Fruit fly (Drosophila melanogaster) S2 (cell line): ENCODE data around the gene ais.

ENCODE experiments used
- CG8478 ChIP-seq: fragments of >200 bp; optimal IDR thresholded peaks from 2 replicates; lab custom pipeline; 2018
- CTCF ChIP-seq, 2 experiments: fragments of >200 bp; optimal IDR thresholded peaks; 2 replicates each; lab custom pipeline; 2018

ais gene

DNA sequence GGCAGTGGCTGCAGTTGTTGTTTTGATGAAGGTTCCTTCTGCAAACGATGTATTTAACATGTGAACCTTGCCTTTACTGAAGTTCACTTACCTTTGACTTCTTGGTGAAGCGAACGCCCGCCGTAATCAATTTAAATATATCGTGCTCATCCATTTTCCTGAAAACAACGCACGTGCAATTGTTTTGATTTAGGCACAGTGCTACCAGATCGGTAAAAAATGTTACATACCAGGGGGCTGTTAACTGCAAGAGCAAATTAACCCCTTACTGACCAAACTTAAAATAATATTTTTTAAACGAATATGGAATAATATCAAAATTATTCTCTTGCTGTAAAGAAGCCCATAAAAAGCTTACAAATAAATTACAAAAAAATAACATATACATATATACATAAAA is at the start of gene ais:
TSS of gene ais (minus strand) at position 205 of the 400 bp plus-strand sequence.
- TF ChIP-seq CTCF (optimal IDR thresholded peaks at IDR 0.05; lab: Kevin White, UChicago) (no peak), CG8478 (lab: Kevin White, UChicago) (no peak)

DNA sequence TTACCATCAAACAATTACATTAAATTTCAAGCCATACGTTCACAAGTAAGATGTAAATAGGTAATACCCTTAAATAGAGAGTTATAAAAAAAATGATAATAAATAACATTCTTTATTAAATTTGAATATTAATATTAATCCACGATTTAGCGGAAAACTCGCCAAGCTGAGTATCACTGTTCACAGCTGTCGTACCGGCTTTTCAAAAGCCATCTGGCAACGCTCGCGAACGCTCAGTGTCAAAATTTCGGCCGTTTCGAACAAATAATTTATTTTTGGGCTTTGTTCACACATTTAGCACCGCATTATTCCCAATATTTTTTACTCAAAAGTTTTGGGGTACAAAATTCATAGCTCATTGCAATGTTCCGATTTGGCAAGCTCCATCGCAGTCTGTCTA is 45.0 kb upstream of the ais start, which contains the start of gene TrpRS-m:
TSS of gene TrpRS-m (plus strand) at position 211 of the 400 bp plus-strand sequence.
- TF ChIP-seq CG8478 (lab: Kevin White, UChicago) (no peak), CTCF (optimal IDR thresholded peaks at IDR 0.05; lab: Kevin White, UChicago) (no peak)

DNA sequence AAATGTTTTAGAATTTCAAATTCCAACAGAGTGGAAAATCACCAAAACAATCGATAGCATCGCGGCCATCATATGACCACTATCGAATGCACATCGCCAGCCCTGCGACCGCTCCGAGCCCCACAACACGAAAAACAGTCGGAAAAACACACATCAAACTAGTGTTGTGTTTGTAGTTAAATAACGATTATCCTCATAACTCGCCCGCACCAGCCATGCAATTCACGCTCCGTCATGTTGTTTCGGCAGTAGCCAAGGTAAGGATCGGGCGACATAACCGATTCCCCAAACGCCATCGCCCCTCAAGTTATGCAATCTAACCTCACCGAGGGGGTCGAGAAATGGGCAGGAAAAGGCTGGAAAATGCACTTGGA is 42.5 kb upstream of the ais start:
- TF ChIP-seq CTCF (optimal IDR thresholded peaks at IDR 0.05; lab: Kevin White, UChicago), result no peak
- no peak for TF ChIP-seq CG8478 (lab: Kevin White, UChicago)

DNA sequence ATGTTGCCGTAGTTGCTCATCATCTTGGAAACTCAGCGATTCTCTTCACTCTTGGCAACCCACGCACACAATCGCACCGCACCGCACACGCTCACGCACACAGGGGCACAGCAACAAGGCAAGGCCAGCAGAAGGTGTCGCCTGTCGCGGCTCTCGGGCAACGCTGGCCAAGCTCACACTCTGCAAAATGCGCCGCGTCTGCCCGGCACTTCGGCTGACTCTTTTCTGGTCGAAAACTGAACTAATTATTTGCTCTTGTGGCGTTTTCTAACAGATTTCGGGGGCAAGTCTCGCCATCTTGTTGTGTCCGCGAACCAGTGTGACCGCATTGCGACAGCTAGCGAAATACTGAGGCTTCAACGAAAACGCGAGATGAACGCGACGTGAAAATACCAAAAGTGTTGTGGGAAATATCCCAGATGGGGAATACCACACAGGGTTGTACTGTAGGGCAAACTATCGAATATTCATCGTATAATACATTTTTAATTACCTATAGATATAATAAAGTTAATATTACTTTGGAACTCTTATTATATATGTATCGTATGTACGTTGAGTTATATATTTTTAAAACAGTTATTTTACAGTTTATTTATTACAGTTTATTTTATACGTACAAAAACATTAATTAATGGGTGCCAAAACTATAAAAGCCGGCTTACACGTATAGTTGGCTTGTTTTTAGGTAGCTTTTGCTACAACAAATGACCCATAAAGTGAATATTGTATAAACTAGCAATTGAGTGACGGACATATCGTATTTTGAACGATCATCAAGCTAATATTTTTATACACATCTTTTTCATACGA is 41.9 kb upstream of the ais start, which contains the start of the genes MED19 and CG7430:
TSS of gene MED19 (minus strand) at position 333 of the 813 bp plus-strand sequence.
TSS of gene CG7430 (plus strand) at position 748 of the 813 bp plus-strand sequence.
- TF ChIP-seq CG8478 (lab: Kevin White, UChicago), result no peak
- peak; percentile 19 to 28 for TF ChIP-seq CTCF (optimal IDR thresholded peaks at IDR 0.05; lab: Kevin White, UChicago)

DNA sequence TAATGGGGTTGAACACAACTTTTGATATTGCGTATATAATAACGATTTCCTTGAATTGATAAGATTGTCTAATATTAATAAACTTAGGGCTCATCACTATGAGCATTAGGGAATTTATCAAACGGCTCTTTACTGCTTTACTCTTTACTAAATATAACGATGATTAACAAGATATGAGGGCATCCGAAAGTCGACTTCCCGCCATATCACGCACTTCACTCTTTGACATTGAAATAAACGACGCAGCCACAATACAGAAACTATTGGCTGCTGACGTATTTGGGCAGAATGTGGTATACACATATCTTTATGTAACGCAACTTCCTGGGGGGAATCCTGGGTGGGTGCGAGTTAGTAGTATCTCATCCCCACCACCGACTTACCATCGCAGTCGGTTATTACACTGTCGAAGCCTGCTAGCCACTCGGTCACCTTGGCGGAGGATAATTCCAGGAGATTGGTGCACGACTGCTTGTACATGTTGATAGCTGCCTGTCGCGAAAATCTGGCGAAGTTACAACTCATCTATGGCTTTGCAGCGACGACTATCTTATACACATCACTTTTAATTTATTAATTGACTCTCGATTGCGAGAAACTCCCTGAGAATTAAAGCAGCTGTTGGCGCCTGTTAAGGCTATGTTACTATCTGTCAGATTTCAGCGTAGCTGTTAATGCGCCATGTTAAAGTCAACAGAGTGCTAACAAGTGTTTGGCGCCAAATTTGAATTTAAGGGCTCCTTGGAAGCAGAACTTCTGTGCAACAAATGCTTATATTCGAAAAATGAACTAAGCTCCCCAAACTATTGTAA is 38.6 kb upstream of the ais start, which contains the start of gene CG5567:
TSS of gene CG5567 (minus strand) at position 653 of the 812 bp plus-strand sequence.
- TF ChIP-seq CTCF (optimal IDR thresholded peaks at IDR 0.05; lab: Kevin White, UChicago) (no peak), CG8478 (lab: Kevin White, UChicago) (no peak)

DNA sequence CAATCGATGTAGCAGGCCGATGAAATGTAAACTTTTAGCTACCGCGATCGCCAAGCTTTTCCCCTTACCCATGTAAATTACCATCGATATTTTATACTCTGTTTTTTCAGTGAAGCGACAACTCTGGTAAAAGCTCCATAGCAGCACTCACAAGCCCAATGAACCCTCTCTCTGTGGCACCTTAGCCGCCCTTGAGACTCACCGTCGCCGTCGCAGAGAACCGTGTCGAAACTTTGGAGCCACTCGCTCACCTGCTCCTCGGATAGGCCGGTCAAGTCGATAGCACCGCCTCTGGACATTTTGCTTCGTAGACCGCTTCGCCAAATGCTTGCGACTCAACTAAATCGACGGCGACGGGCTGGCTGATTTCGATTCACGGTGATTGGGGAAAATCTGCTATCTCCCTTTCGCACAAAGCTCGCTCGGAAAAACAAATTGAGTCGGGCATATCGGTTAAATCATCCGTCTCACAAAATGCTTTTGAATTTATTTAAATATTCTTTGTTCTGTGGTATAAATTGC is 36.6 kb upstream of the ais start, which contains the start of gene CG5577:
TSS of gene CG5577 (minus strand) at position 343 of the 522 bp plus-strand sequence.
- TF ChIP-seq CG8478 (lab: Kevin White, UChicago), result no peak
- no peak for TF ChIP-seq CTCF (optimal IDR thresholded peaks at IDR 0.05; lab: Kevin White, UChicago)

DNA sequence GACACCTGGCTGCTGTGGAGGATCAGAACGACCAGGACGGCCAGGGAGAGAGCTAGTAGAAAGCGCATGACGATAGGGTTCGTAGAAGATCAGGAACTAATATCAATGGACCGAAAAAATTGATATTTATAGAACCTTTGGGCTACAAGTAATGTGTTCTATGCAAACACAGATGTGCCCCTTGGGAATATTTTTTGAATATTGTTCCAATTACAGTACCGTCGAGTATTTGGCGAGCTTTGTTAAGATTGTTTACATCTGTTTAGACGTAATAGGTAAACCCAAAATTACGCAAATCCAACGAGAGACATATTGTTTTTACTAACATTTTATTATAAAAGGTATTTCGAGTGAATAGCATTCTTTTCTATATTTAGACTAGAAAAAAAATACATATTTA is 30.6 kb upstream of the ais start, which contains the start of gene CG32189:
TSS of gene CG32189 (minus strand) at position 101 of the 400 bp plus-strand sequence.
- TF ChIP-seq CTCF (optimal IDR thresholded peaks at IDR 0.05; lab: Kevin White, UChicago), result no peak
- TF ChIP-seq CG8478 (lab: Kevin White, UChicago), result no peak

DNA sequence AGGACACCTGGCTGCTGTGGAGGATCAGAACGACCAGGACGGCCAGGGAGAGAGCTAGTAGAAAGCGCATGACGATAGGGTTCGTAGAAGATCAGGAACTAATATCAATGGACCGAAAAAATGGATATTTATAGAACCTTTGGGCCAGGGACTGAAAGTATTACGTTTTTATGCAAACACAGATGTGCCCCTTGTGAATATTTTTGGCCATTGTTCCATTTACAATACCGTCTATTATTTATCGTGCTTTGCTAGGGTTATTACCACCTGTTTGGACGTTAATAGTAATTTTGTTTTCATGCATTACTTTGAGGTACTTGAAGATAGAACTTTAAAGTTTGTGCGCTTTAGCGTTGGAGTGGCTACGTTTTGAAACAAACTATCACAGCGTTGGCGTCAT is 29.0 kb upstream of the ais start, which contains the start of gene CG32188:
TSS of gene CG32188 (minus strand) at position 101 of the 400 bp plus-strand sequence.
- TF ChIP-seq CG8478 (lab: Kevin White, UChicago) (no peak), CTCF (optimal IDR thresholded peaks at IDR 0.05; lab: Kevin White, UChicago) (no peak)

DNA sequence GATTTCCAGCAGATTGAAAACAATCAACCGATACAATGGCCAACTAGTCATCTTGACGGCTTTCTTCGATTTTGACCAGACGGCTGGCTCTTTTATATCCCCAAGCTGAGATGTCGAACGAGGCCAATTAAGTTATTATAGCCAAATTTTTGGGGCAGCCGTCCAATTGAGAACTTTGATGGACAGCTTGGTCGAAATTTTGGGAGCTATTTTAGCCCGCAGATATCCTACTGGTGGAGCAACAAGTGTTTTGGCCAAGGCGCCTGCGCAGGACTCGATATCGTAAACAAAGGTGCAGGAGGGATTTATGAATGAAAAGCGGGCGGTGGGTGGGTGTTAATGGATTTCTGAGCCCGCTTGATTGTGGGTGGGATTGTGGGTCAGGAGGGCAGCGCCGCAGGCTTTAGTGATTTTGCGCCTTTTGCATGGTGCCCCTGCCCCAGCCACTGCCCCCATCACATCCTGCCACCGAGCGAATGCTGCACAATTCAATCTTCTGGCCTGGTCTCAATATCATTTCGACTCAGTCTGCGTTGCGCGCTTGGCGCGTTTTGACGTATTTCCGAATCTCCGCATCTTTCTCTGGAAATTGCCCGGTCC is 18.4 kb upstream of the ais start, which contains the start of the genes Ir75c and Grd:
TSS of gene Ir75c (minus strand) at position 51 of the 600 bp plus-strand sequence.
TSS of gene Grd (plus strand) at position 550 of the 600 bp plus-strand sequence.
- TF ChIP-seq CG8478 (lab: Kevin White, UChicago) (no peak), CTCF (optimal IDR thresholded peaks at IDR 0.05; lab: Kevin White, UChicago) (no peak)

DNA sequence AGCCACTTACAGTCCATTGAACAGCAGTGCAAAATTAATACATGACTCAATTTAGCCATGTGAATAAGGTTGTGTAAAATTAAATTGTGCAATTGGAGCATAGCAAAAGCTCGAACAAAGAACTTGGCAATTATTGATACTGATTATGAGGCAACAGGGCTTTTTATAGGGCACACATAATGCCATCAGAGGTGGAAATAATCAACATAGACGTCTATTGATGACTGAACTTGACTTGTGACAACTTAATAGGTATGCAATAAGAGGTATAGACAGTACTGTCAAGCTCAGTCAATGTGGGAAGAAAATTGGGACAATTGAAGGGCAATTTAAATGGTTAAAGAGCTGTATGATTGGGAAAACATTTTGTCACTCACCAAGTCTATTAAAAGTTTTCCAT is 15.6 kb upstream of the ais start, which contains the start of gene Ir75b:
TSS of gene Ir75b (minus strand) at position 101 of the 400 bp plus-strand sequence.
- TF ChIP-seq CG8478 (lab: Kevin White, UChicago), result no peak
- no peak for TF ChIP-seq CTCF (optimal IDR thresholded peaks at IDR 0.05; lab: Kevin White, UChicago)

DNA sequence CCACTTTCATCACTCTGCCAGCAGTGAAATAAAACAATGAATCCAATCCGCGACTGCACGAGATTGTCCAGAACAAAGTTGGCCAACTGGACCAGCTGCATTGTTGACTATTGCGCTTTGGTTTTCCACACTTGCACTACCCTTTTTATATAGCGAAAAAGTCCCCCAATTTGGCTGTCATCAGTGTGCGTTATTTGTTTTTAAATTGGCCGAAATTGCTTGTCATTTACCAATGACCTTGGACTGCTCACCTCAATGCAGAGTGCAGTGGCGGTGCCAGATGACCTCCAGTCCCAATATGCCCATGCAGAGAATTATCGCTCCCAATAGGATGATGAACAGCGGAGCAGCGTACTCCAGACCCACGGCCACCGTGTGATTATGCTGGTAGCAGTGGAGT is 13.3 kb upstream of the ais start, which contains the start of gene Ir75a:
TSS of gene Ir75a (minus strand) at position 101 of the 400 bp plus-strand sequence.
- TF ChIP-seq CG8478 (lab: Kevin White, UChicago) (no peak), CTCF (optimal IDR thresholded peaks at IDR 0.05; lab: Kevin White, UChicago) (no peak)

DNA sequence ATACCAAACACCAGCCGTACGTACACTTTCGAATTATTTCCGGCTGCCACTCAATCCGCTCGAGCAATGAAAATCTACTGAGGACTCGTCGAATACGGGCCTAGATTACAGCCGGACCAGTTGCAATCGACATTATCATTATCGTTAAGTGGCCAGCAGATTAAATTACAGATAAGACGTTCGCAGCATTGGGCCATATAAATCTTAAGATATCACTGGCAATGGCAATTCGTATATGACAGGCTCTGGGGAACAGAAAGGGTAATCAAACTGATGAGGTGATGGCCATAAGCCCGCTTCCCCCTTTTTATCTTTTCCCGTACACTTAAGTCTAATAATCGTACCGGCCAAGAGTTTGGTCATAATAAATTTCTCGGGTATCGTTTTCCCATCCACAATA is 9.5 kb upstream of the ais start, which contains the start of gene Cln3:
TSS of gene Cln3 (minus strand) at position 84 of the 400 bp plus-strand sequence.
- TF ChIP-seq CG8478 (lab: Kevin White, UChicago), result no peak
- no peak for TF ChIP-seq CTCF (optimal IDR thresholded peaks at IDR 0.05; lab: Kevin White, UChicago)

DNA sequence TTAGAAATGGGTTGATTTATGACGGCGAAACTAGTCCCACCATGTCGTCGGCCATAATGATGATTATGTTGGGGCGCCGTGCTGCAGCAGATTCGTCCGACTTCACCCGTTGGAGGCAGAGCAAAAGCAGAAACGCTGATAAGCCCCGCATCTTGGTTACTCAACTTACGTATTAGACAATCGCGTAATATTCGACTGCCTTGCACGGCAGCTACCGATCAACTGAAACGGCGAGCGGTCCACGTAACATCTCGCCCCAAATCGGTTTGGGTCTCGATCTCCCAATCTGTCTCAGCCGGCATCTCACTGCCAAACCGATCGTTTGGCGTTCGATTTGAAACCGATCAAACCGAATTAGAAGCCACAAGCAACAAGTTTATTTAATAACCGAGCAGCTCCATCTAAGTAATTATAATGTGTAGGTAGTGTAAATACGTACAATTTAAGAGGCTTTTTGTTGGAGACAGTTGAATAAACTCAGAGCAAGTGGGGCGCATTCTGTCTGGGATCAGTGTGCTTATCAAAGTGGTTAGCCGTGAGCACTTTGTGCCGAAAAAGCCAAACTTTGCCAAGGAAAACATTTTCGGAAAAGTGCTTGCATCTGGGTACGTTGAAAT is 4.2 kb upstream of the ais start, which contains the start of gene CG32191:
TSS of gene CG32191 (minus strand) at position 550 of the 617 bp plus-strand sequence.
- no peak for TF ChIP-seq CTCF (optimal IDR thresholded peaks at IDR 0.05; lab: Kevin White, UChicago)
- no peak for TF ChIP-seq CG8478 (lab: Kevin White, UChicago)
